Fruit fly (Drosophila melanogaster) whole organism, embryonic: ENCODE data around the gene CG5853.

ENCODE experiments used
- Bdp1 ChIP-seq: fragments of 200-800 bp; sonication (Bioruptor generic); optimal IDR thresholded peaks from 3 replicates; lab custom pipeline; 2016; ENCODE audit warnings: missing biosample characterization, missing genetic modification characterization
- CG12104 ChIP-seq: fragments of 200-800 bp; sonication (Bioruptor generic); optimal IDR thresholded peaks from 3 replicates; lab custom pipeline; 2016; ENCODE audit warnings: missing biosample characterization, missing genetic modification characterization
- CG14860 ChIP-seq: fragments of 200-800 bp; sonication (Bioruptor generic); IDR thresholded peaks from 3 replicates; pipeline ENCODE4 v1.3.6; 2022; ENCODE audit warnings: missing biosample characterization, missing genetic modification characterization; ENCODE audit not compliant: partially characterized antibody
- CG15696 ChIP-seq: fragments of 200-800 bp; sonication (Bioruptor generic); optimal IDR thresholded peaks from 2 replicates; lab custom pipeline; 2019; ENCODE audit warnings: missing biosample characterization, mild to moderate bottlenecking, missing genetic modification characterization, moderate library complexity
- CG16815 ChIP-seq: fragments of 200-800 bp; sonication (Bioruptor generic); optimal IDR thresholded peaks from 3 replicates; lab custom pipeline; 2017; ENCODE audit warnings: missing biosample characterization, mild to moderate bottlenecking, missing genetic modification characterization
- CG7271 ChIP-seq: fragments of 200-800 bp; sonication (Bioruptor generic); optimal IDR thresholded peaks from 2 replicates; lab custom pipeline; 2018; ENCODE audit warnings: missing biosample characterization, mild to moderate bottlenecking, missing genetic modification characterization, moderate library complexity
- CrebB ChIP-seq: fragments of 200-800 bp; sonication (Bioruptor generic); optimal IDR thresholded peaks from 3 replicates; lab custom pipeline; 2018; ENCODE audit warnings: missing biosample characterization, mild to moderate bottlenecking, missing genetic modification characterization
- Rx ChIP-seq: fragments of 200-800 bp; sonication (Bioruptor generic); IDR thresholded peaks from 2 replicates; pipeline ENCODE4 v1.3.6; 2022; ENCODE audit warnings: missing biosample characterization, missing genetic modification characterization
- Spps ChIP-seq: fragments of 200-800 bp; sonication (Bioruptor generic); optimal IDR thresholded peaks from 2 replicates; lab custom pipeline; 2018; ENCODE audit warnings: missing biosample characterization, mild to moderate bottlenecking, missing genetic modification characterization
- Ssrp ChIP-seq: fragments of 200-800 bp; sonication (Bioruptor generic); optimal IDR thresholded peaks from 2 replicates; lab custom pipeline; 2018; ENCODE audit warnings: missing biosample characterization, mild to moderate bottlenecking, missing genetic modification characterization, moderate library complexity
- crol ChIP-seq: fragments of 200-800 bp; sonication (Bioruptor generic); IDR thresholded peaks from 2 replicates; pipeline ENCODE4 v1.3.6; 2022; ENCODE audit warnings: missing biosample characterization, missing genetic modification characterization
- lola ChIP-seq, 3 experiments: fragments of >200 bp in 2 of 3; fragments of 200-800 bp in 1 of 3; sonication (Bioruptor generic) in 1 of 3; optimal IDR thresholded peaks; 2 replicates each; lab custom pipeline; 2017 to 2019; ENCODE audit warnings: missing biosample characterization in 3 of 3, missing genetic modification characterization in 3 of 3, mild to moderate bottlenecking in 1 of 3, moderate library complexity in 1 of 3
- mirr ChIP-seq: fragments of 200-800 bp; sonication (Bioruptor generic); optimal IDR thresholded peaks from 3 replicates; lab custom pipeline; 2018; ENCODE audit warnings: missing biosample characterization, mild to moderate bottlenecking, missing genetic modification characterization

DNA sequence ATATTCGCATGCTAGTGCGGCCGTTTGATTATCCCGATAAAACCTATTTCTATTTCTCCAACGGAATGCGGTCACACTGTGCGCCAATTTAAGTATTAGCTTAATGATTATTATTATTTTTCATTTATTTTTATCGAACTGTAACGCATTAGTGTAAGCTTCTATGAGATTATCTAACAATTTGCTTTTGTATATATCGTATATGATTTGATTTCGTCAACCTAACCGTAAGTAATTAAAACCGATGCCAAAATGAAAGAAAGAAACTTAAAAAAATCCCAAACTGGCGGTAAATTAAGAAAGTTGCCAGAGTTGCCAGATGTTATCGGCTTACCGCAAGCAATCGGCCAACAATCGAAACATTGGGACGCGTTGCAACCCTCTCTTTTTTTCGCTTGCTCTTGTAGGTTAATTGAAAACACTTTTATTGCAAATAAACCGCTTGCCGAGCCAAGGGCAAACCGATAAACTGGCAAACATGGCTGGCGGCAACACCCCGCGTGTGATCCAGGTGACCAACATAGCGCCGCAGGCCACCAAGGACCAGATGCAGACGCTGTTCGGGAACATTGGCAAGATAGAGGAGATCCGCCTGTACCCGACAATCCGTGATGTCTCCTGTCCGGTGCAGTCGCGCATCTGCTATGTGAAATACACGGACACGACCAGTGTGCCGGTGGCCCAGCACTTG lies 34.7 kb downstream of the CG5853 start, which contains the start of the genes Etl1 and Srp54:
- TF ChIP-seq Rx (GFP tag; lab: Robert Waterston, UW) (no peak), CG14860 (GFP tag; lab: Robert Waterston, UW) (no peak), mirr (no peak), Bdp1 (GFP tag; lab: Kevin White, UChicago) (no peak), Ssrp (tag; lab: Kevin White, UChicago) (no peak), Spps (no peak), CG12104 (GFP tag; lab: Kevin White, UChicago) (no peak), crol (no peak), lola (GFP tag; optimal IDR thresholded peaks at IDR 0.05; lab: Kevin White, UChicago) (no peak), CG15696 (tag; lab: Kevin White, UChicago) (no peak), CG16815 (GFP tag; lab: Kevin White, UChicago) (no peak), CrebB (tag; lab: Kevin White, UChicago) (no peak), CG7271 (tag; lab: Kevin White, UChicago) (no peak)
